Worm (Caenorhabditis elegans): ENCODE results near the gene rheb-1.

The rheb-1 gene

DNA sequence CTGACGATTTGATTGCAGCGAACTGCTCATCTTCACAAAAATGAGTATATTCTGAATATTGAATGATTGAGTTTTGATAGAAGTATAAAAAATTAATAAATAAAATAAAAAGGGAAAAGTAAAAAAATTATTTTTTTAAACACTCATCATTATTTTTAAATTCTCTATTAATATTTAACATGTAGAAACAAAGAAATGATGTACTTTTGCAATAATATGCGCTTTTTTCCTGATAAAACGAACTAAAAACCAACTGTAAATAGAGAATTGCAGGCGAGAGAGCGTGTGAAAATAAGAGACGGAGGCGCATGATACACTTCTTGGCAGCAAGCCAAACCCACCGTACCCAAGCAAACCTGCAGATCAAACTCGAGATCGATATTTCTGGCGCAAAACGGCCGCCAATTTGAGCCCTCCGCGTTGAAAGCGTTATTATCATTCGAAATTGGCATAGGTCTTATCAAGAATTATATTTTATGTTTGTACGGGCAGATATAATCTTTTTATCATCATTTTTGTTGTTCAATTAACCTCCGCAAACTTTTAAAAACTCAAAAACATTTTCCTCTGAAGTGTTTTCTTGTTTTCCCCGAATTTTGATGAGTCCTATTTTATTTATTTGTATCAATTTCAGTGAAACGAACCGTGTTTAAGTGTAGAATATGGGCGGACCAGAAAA, at the start of gene rheb-1, which contains the start of gene spk-1:
Gene rheb-1 (minus strand): TSS at position 51 of the 679 bp plus-strand sequence.
Gene spk-1 (plus strand): TSS at position 629 of the 679 bp plus-strand sequence.
- TF ChIP-seq ztf-3 (GFP tag; optimal IDR thresholded peaks at IDR 0.05) = no peak
- TF ChIP-seq nfya-1 (tag; optimal IDR thresholded peaks at IDR 0.05; ENCODE audit: borderline replicate concordance, insufficient read depth) = no peak
- TF ChIP-seq rcor-1 (GFP tag; IDR thresholded peaks at IDR 0.05) = peak; percentile 75
- no peak for TF ChIP-seq ceh-40 (GFP tag; IDR thresholded peaks at IDR 0.05)
- TF ChIP-seq B0035.1 (tag; optimal IDR thresholded peaks at IDR 0.05) = no peak
- no peak for TF ChIP-seq bed-2 (GFP tag; IDR thresholded peaks at IDR 0.05)
- no peak for TF ChIP-seq ceh-79 (tag; optimal IDR thresholded peaks at IDR 0.05)
- peak; percentile 82 for TF ChIP-seq F23B12.7 (tag; optimal IDR thresholded peaks at IDR 0.05; ENCODE audit: insufficient read depth)
- TF ChIP-seq ceh-27 (GFP tag; optimal IDR thresholded peaks at IDR 0.05) = peak; percentile 86
- no peak for TF ChIP-seq him-1 (tag; optimal IDR thresholded peaks at IDR 0.05)
- peak; percentile 66; the same call in 1 of the 2 replicates for TF ChIP-seq lir-1 (GFP tag; conservative IDR thresholded peaks at IDR 0.05)
- no peak for TF ChIP-seq hlh-12 (tag; optimal IDR thresholded peaks at IDR 0.05)
- no peak for TF ChIP-seq F39B2.1 (GFP tag; IDR thresholded peaks at IDR 0.05)
- TF ChIP-seq B0336.3 (GFP tag; IDR thresholded peaks at IDR 0.05) = peak; percentile 87
- TF ChIP-seq attf-3 (GFP tag; conservative IDR thresholded peaks at IDR 0.05) = 0 out of 2 replicates have a peak, but pooled peaks have one; percentile 40
- TF ChIP-seq K11D2.4 (GFP tag; IDR thresholded peaks at IDR 0.05) = peak; percentile 65
- TF ChIP-seq madf-6 (GFP tag; IDR thresholded peaks at IDR 0.05) = peak; percentile 83
- peak; percentile 82 for TF ChIP-seq snpc-3.4 (tag; optimal IDR thresholded peaks at IDR 0.05)
- peak; percentile 60 for TF ChIP-seq ztf-26 (tag; optimal IDR thresholded peaks at IDR 0.05)
- TF ChIP-seq Y53G8AR.9 (GFP tag; conservative IDR thresholded peaks at IDR 0.05) = peak; percentile 59; the same call in 1 of the 2 replicates
- TF ChIP-seq tbx-9 (tag; optimal IDR thresholded peaks at IDR 0.05; ENCODE audit: borderline replicate concordance) = no peak
- TF ChIP-seq hmg-1.2 (GFP tag; IDR thresholded peaks at IDR 0.05) = peak; percentile 94
- TF ChIP-seq lag-1 (GFP tag; IDR thresholded peaks at IDR 0.05) = no peak
- peak; percentile 79 for TF ChIP-seq zfh-2 (GFP tag; conservative IDR thresholded peaks at IDR 0.05)
- TF ChIP-seq C06A6.2 (GFP tag; conservative IDR thresholded peaks at IDR 0.05) = peak; percentile 73
- TF ChIP-seq xnd-1 (tag; optimal IDR thresholded peaks at IDR 0.05) = peak; percentile 24
- TF ChIP-seq ccch-3 (GFP tag; optimal IDR thresholded peaks at IDR 0.05) = no peak
- TF ChIP-seq bed-1 (GFP tag; IDR thresholded peaks at IDR 0.05) = no peak
- TF ChIP-seq attf-6 (GFP tag; IDR thresholded peaks at IDR 0.05) = peak; percentile 22; the same call in 1 of the 2 replicates
- TF ChIP-seq zim-3 (tag; optimal IDR thresholded peaks at IDR 0.05) = no peak
- TF ChIP-seq F49E8.2 (tag; optimal IDR thresholded peaks at IDR 0.05; ENCODE audit: insufficient read depth) = peak; percentile 77
- peak; percentile 89 for TF ChIP-seq mcd-1 (GFP tag; IDR thresholded peaks at IDR 0.05)
- TF ChIP-seq hlh-26 (GFP tag; conservative IDR thresholded peaks at IDR 0.05) = no peak
- 0 out of 2 replicates have a peak, but pooled peaks have one; percentile 33 for TF ChIP-seq Y79H2A.3 (GFP tag; conservative IDR thresholded peaks at IDR 0.05)
- TF ChIP-seq F57A8.1 (GFP tag; optimal IDR thresholded peaks at IDR 0.05) = no peak
- no peak for TF ChIP-seq mxl-1 (tag; optimal IDR thresholded peaks at IDR 0.05)
- no peak for TF ChIP-seq sea-2 (GFP tag; IDR thresholded peaks at IDR 0.05)
- no peak for TF ChIP-seq die-1 (tag; optimal IDR thresholded peaks at IDR 0.05)
- TF ChIP-seq egrh-3 (GFP tag; IDR thresholded peaks at IDR 0.05) = 0 out of 2 replicates have a peak, but pooled peaks have one; percentile 18
- peak; percentile 66; the same call in 1 of the 2 replicates for TF ChIP-seq Y95B8A.8 (GFP tag; IDR thresholded peaks at IDR 0.05)
- peak; percentile 13 for TF ChIP-seq F22D6.2 (tag; optimal IDR thresholded peaks at IDR 0.05)
- TF ChIP-seq rpc-1 (optimal IDR thresholded peaks at IDR 0.05) = no peak
- TF ChIP-seq rpc-1 (tag; optimal IDR thresholded peaks at IDR 0.05) = no peak
- TF ChIP-seq ekl-4 (GFP tag; IDR thresholded peaks at IDR 0.05) = peak; percentile 66; the same call in 1 of the 2 replicates
- no peak for TF ChIP-seq hmg-20 (GFP tag; IDR thresholded peaks at IDR 0.05)
- no peak for TF ChIP-seq nhr-120 (GFP tag; IDR thresholded peaks at IDR 0.05)
- TF ChIP-seq Y56A3A.18 (GFP tag; IDR thresholded peaks at IDR 0.05) = no peak
- TF ChIP-seq sptf-2 (GFP tag; optimal IDR thresholded peaks at IDR 0.05) = no peak
